Worm (Caenorhabditis elegans) whole organism, L1 larva: ENCODE results near the gene nhr-4.
A peak's percentile ranks its signal among the peaks of the same experiment; 100 is the strongest.

ENCODE experiments used
- C04F5.9 ChIP-seq: sonication (generic microtip); optimal IDR thresholded peaks from 2 replicates; lab custom pipeline; 2016; ENCODE audit warnings: missing genetic modification characterization, missing compliant biosample characterization
- F16B12.6 ChIP-seq: fragments of 150-350 bp; optimal IDR thresholded peaks from 2 replicates; lab custom pipeline; 2014; ENCODE audit warnings: missing biosample characterization, missing genetic modification characterization
- aly-2 ChIP-seq: fragments of 150-350 bp; optimal IDR thresholded peaks from 2 replicates; lab custom pipeline; 2014; ENCODE audit warnings: missing biosample characterization, missing genetic modification characterization
- ama-1 ChIP-seq: fragments of 150-350 bp; optimal IDR thresholded peaks from 2 replicates; lab custom pipeline; 2014
- blmp-1 ChIP-seq: fragments of 150-350 bp; optimal IDR thresholded peaks from 2 replicates; lab custom pipeline; 2014; ENCODE audit warnings: missing biosample characterization, missing genetic modification characterization
- ceh-88 ChIP-seq: fragments of 200-800 bp; sonication (Bioruptor generic); IDR thresholded peaks from 2 replicates; pipeline ENCODE4 v1.3.6; 2022; ENCODE audit warnings: missing genetic modification characterization, missing compliant biosample characterization
- efl-1 ChIP-seq, 4 experiments: fragments of 150-350 bp; optimal IDR thresholded peaks in 3 of 4; peaks in 1 of 4; 1 replicate in 1 of 4; 2 replicates in 3 of 4; lab custom pipeline; 2014; ENCODE audit warnings: missing biosample characterization in 2 of 4, missing genetic modification characterization in 2 of 4, missing genetic modification reagents in 2 of 4
- efl-3 ChIP-seq: fragments of 200-800 bp; sonication (Bioruptor generic); optimal IDR thresholded peaks from 2 replicates; lab custom pipeline; 2018; ENCODE audit warnings: mild to moderate bottlenecking, missing genetic modification characterization, missing compliant biosample characterization
- elt-2 ChIP-seq: sonication (generic microtip); optimal IDR thresholded peaks from 2 replicates; lab custom pipeline; 2016; ENCODE audit warnings: missing genetic modification characterization, mild to moderate bottlenecking, inconsistent platforms, missing compliant biosample characterization, missing genetic modification reagents
- elt-3 ChIP-seq, 6 experiments: fragments of 150-350 bp in 1 of 6; sonication (generic microtip); optimal IDR thresholded peaks; 2 replicates each; lab custom pipeline; 2017 to 2018; ENCODE audit warnings: missing biosample characterization in 6 of 6, missing genetic modification characterization in 6 of 6, inconsistent platforms in 1 of 6
- ets-5 ChIP-seq: fragments of 200-800 bp; sonication (Bioruptor generic); IDR thresholded peaks from 2 replicates; pipeline ENCODE4 v1.3.6; 2022; ENCODE audit warnings: missing genetic modification characterization, missing compliant biosample characterization
- fkh-4 ChIP-seq: sonication (generic microtip); optimal IDR thresholded peaks from 2 replicates; lab custom pipeline; 2016; ENCODE audit warnings: missing compliant biosample characterization, missing genetic modification characterization, borderline replicate concordance
- fos-1 ChIP-seq: fragments of 150-350 bp; optimal IDR thresholded peaks from 2 replicates; lab custom pipeline; 2014; ENCODE audit warnings: missing biosample characterization, missing genetic modification characterization
- hlh-4 ChIP-seq: sonication (generic microtip); optimal IDR thresholded peaks from 2 replicates; lab custom pipeline; 2016; ENCODE audit warnings: mild to moderate bottlenecking, missing genetic modification characterization, missing compliant biosample characterization
- hpl-2 ChIP-seq: fragments of 150-350 bp; optimal IDR thresholded peaks from 2 replicates; lab custom pipeline; 2014; ENCODE audit warnings: missing biosample characterization, missing genetic modification reagents, missing genetic modification characterization
- isw-1 ChIP-seq: fragments of 200-800 bp; sonication (Bioruptor generic); IDR thresholded peaks from 2 replicates; pipeline ENCODE4 v1.3.6; 2022; ENCODE audit warnings: missing genetic modification characterization, missing compliant biosample characterization
- jun-1 ChIP-seq: fragments of 150-350 bp; optimal IDR thresholded peaks from 2 replicates; lab custom pipeline; 2014; ENCODE audit warnings: missing biosample characterization, missing genetic modification reagents, missing genetic modification characterization
- lin-13 ChIP-seq: fragments of 150-350 bp; optimal IDR thresholded peaks from 2 replicates; lab custom pipeline; 2014; ENCODE audit warnings: missing biosample characterization, missing genetic modification reagents, missing genetic modification characterization
- lin-14 ChIP-seq: fragments of 200-800 bp; sonication (Bioruptor generic); optimal IDR thresholded peaks from 2 replicates; lab custom pipeline; 2018; ENCODE audit warnings: mild to moderate bottlenecking, missing genetic modification characterization, moderate library complexity, missing compliant biosample characterization
- lin-15B ChIP-seq: fragments of 150-350 bp; sonication (generic microtip); optimal IDR thresholded peaks from 3 replicates; lab custom pipeline; 2014; ENCODE audit warnings: missing biosample characterization, missing genetic modification characterization
- lin-35 ChIP-seq, 2 experiments: fragments of 150-350 bp; optimal IDR thresholded peaks; 2 replicates each; lab custom pipeline; 2014; ENCODE audit warnings: missing biosample characterization in 2 of 2, missing genetic modification characterization in 2 of 2, missing genetic modification reagents in 2 of 2
- lin-39 ChIP-seq: fragments of 150-350 bp; optimal IDR thresholded peaks from 2 replicates; lab custom pipeline; 2014; ENCODE audit warnings: missing biosample characterization, missing genetic modification reagents, missing genetic modification characterization
- lir-3 ChIP-seq: sonication (generic microtip); optimal IDR thresholded peaks from 2 replicates; lab custom pipeline; 2016; ENCODE audit warnings: mild to moderate bottlenecking, missing genetic modification characterization, moderate library complexity, missing compliant biosample characterization; ENCODE audit not compliant: poor library complexity
- lsy-2 ChIP-seq, 2 experiments: fragments of 150-350 bp; optimal IDR thresholded peaks; 2 replicates each; lab custom pipeline; 2014; ENCODE audit warnings: missing biosample characterization in 2 of 2, missing genetic modification characterization in 2 of 2
- mab-9 ChIP-seq: fragments of 200-800 bp; sonication (Bioruptor generic); IDR thresholded peaks from 2 replicates; pipeline ENCODE4 v1.3.6; 2022; ENCODE audit warnings: missing genetic modification reagents, missing genetic modification characterization, missing compliant biosample characterization
- mef-2 ChIP-seq: fragments of 150-350 bp; optimal IDR thresholded peaks from 2 replicates; lab custom pipeline; 2014; ENCODE audit warnings: missing biosample characterization, missing genetic modification characterization
- nhr-12 ChIP-seq: sonication (generic microtip); optimal IDR thresholded peaks from 2 replicates; lab custom pipeline; 2017; ENCODE audit warnings: missing biosample characterization, missing genetic modification characterization
- nhr-19 ChIP-seq: fragments of 200-800 bp; sonication (Bioruptor generic); conservative IDR thresholded peaks from 2 replicates; pipeline ENCODE4 v1.3.6; 2022; ENCODE audit warnings: missing genetic modification characterization, missing compliant biosample characterization
- nhr-20 ChIP-seq: sonication (generic microtip); optimal IDR thresholded peaks from 2 replicates; lab custom pipeline; 2016; ENCODE audit warnings: mild to moderate bottlenecking, missing genetic modification characterization, missing compliant biosample characterization
- nhr-47 ChIP-seq: sonication (generic microtip); optimal IDR thresholded peaks from 2 replicates; lab custom pipeline; 2016; ENCODE audit warnings: mild to moderate bottlenecking, missing genetic modification characterization, moderate library complexity, missing compliant biosample characterization
- nhr-76 ChIP-seq: sonication (generic microtip); optimal IDR thresholded peaks from 2 replicates; lab custom pipeline; 2017; ENCODE audit warnings: missing biosample characterization, missing genetic modification characterization
- nhr-84 ChIP-seq: sonication (generic microtip); optimal IDR thresholded peaks from 2 replicates; lab custom pipeline; 2017; ENCODE audit warnings: missing biosample characterization, missing genetic modification characterization
- nhr-85 ChIP-seq: sonication (generic microtip); peaks from one replicate; lab custom pipeline; 2016; ENCODE audit warnings: missing genetic modification characterization, inconsistent platforms, missing compliant biosample characterization
- pag-3 ChIP-seq: sonication (generic microtip); optimal IDR thresholded peaks from 2 replicates; lab custom pipeline; 2017; ENCODE audit warnings: missing genetic modification characterization, mild to moderate bottlenecking, missing compliant biosample characterization, antibody characterized with exemption, borderline replicate concordance; ENCODE audit not compliant: insufficient read depth
- snu-23 ChIP-seq: sonication (generic microtip); optimal IDR thresholded peaks from 2 replicates; lab custom pipeline; 2016; ENCODE audit warnings: missing genetic modification characterization, missing compliant biosample characterization
- sptf-1 ChIP-seq: fragments of 150-350 bp; optimal IDR thresholded peaks from 2 replicates; lab custom pipeline; 2014; ENCODE audit warnings: missing biosample characterization, missing genetic modification characterization
- tlp-1 ChIP-seq: fragments of 150-350 bp; optimal IDR thresholded peaks from 2 replicates; lab custom pipeline; 2014; ENCODE audit warnings: missing biosample characterization, missing genetic modification characterization
- unc-130 ChIP-seq: fragments of 150-350 bp; optimal IDR thresholded peaks from 2 replicates; lab custom pipeline; 2017; ENCODE audit warnings: missing biosample characterization, missing genetic modification characterization, inconsistent platforms
- zag-1 ChIP-seq: fragments of 150-350 bp; optimal IDR thresholded peaks from 2 replicates; lab custom pipeline; 2014; ENCODE audit warnings: missing biosample characterization, missing genetic modification characterization
- ztf-4 ChIP-seq: fragments of 150-350 bp; optimal IDR thresholded peaks from 2 replicates; lab custom pipeline; 2014; ENCODE audit warnings: missing biosample characterization, missing genetic modification characterization

The nhr-4 gene

DNA sequence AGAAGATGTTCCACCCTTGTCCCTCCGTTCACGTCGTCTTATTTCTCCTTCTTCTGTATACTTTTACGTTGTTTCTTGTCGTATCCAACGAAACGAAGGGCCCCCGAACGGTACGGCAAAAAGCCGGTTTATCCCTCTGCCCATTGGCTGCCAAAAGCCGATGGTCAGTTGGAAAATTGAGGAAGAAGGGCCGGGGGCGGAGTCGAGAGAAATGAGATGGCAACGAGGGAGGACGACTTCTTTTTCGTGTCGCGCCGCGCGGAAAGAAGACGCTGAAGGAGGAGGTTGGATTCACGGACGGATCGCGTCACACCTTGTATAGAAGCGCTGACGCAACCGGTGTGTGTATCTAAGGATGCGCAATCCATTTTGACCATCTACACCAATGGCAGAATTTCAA is 36.0 kb downstream of the nhr-4 start:
- no peak for TF ChIP-seq ama-1 (lab: Kevin White, UChicago)
- TF ChIP-seq efl-1 (optimal IDR thresholded peaks at IDR 0.05; lab: Kevin White, UChicago): no peak
- TF ChIP-seq efl-1 (GFP tag; optimal IDR thresholded peaks at IDR 0.05 in 1 of 2; lab: Kevin White, UChicago): peak in 1 of 2 experiments; percentile 6

DNA sequence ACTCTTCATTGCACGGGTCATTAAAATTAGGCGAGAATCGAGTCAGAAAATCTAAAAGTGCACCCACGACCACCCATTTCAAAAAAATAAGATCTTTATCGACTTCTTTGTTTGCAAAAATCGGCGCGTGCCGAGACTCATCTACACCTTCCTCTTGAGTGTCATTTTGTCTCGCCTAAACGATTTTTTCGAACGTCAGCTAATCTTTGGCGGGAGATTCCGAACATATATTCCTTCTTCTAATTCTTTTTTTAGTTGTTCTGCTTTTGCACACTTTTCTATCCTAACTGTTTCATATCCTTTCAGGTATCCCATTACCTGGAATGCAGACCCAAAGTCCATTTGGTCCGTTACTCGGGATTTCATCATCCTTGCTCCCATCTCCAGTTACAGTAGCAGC is 37.1 kb downstream of the nhr-4 start, which contains the start of gene bed-3:
Gene bed-3, plus strand, starts transcription at position 301 of the 400 bp plus-strand sequence.
- TF ChIP-seq aly-2 (no peak), pag-3 (tag; lab: Kevin White, UChicago) (no peak), efl-1 (optimal IDR thresholded peaks at IDR 0.05; lab: Kevin White, UChicago) (no peak), efl-1 (GFP tag; optimal IDR thresholded peaks at IDR 0.05 in 1 of 2; lab: Kevin White, UChicago) (no peak), tlp-1 (no peak), lin-14 (GFP tag; lab: Kevin White, UChicago) (no peak), ets-5 (no peak), jun-1 (no peak), nhr-19 (GFP tag; lab: Robert Waterston, UW) (no peak), ztf-4 (tag; lab: Kevin White, UChicago) (no peak), lin-13 (GFP tag; lab: Kevin White, UChicago) (no peak), nhr-84 (tag; lab: Kevin White, UChicago) (no peak), F16B12.6 (no peak), fkh-4 (tag; lab: Kevin White, UChicago) (no peak), C04F5.9 (no peak), ceh-88 (GFP tag; lab: Robert Waterston, UW) (no peak), nhr-76 (tag; lab: Kevin White, UChicago) (no peak), hpl-2 (no peak), mab-9 (no peak)

DNA sequence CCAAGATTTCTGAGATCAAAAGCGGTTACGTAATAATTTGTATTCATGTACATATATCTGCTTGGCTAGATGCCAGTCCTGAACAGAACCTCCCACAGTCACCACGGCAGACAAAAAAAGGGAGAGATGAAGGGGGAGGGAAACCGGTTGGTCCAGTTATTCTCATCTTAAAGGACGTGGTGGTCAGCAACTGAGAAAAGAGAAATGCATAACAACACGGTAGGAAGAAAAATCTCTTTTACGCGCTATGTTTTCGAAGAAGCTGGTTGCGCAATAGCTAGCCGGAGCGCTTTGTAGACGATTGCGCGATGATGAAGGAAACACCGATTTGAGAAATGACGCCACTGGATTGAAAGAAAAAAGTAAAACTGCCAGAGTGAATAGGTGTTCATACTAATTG is 38.9 kb downstream of the nhr-4 start:
- TF ChIP-seq nhr-47 (tag; lab: Kevin White, UChicago): no peak
- peak; percentile 47 for TF ChIP-seq ztf-4 (tag; lab: Kevin White, UChicago)
- TF ChIP-seq blmp-1 (tag; lab: Kevin White, UChicago): peak; percentile 62

DNA sequence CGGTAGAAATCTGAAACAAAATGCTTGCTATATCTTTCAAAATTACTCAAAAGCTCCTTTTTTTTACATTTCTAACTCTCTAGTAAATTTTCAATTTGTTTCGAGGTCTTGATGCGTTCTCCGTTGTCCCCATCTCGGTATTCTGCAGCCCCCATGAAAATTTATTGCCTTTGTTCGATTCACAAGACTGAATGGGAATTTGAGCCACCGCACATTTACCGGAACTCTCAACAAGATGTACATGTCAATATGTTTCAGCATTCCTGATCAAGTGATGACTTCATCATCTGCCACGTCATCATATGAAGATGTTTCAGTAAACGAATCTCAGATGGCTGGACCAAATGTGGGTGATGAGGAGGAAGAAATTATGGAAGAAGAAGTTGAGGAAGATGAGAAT is 41.3 kb downstream of the nhr-4 start:
- TF ChIP-seq fos-1 (tag; lab: Kevin White, UChicago): no peak
- no peak for TF ChIP-seq mef-2
- no peak for TF ChIP-seq tlp-1
- no peak for TF ChIP-seq lin-15B (tag; lab: Kevin White, UChicago)
- no peak for TF ChIP-seq hlh-4 (tag; lab: Kevin White, UChicago)

DNA sequence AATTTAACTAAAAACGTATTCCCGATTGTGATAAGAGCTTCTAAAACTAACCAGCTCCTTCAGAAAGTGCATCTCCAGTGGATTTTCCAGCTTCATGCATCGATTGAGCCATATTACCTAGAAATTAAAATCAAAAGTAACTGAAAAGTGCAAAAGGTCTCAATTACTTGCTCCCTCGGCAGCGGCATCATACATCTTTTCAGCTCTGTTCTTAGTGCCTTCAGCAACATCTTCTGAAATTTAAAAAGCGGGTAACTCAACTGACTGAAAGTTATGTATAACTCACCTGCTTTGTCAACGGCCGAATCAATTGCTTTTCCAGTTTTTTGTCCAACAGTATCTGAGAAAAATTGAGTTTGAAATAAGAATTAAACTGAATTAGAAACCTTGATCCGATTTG is 45.3 kb downstream of the nhr-4 start:
- TF ChIP-seq ama-1 (lab: Kevin White, UChicago) (no peak), lin-14 (GFP tag; lab: Kevin White, UChicago) (no peak)

DNA sequence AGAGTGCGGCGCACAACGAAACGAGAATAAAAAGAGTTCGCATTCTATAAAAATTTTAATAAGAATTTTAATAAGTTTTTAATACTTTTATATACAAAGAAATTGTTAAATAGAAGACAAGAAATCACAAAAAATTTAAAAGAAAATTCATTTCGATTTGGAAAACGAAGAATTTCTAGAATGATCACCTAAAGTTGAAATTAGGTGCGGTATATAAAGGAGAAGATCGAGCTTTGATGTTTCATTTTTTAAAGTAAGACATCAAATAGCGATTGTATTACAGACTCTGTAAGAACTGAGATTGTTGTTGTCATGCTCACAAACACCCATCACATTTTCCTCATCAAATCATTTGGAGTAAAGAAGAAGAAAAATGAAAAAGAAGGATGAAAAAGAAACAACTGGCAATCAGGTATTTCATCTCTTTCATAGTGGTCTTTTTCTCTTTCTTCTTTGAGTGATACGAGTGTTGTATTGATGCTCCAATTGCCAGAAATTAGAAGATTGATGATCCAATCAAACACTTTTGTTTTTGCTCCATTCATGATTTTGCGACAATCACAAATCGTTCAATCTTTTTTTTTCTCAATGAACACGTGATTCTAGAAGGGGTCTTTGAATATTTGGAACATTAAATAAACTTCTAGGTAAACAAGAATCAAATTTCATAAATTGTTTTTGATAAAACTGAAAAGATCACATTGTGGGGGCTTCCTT is 49.2 kb downstream of the nhr-4 start, which contains the start of gene dur-1:
Gene dur-1, minus strand, starts transcription at position 51 of the 717 bp plus-strand sequence.
- peak; percentile 90 for TF ChIP-seq lin-39 (tag; lab: Kevin White, UChicago)
- no peak for TF ChIP-seq efl-1 (optimal IDR thresholded peaks at IDR 0.05; lab: Kevin White, UChicago)
- no peak for TF ChIP-seq efl-1 (GFP tag; optimal IDR thresholded peaks at IDR 0.05 in 1 of 2; lab: Kevin White, UChicago)
- no peak for TF ChIP-seq mab-9
- peak; percentile 44 for TF ChIP-seq snu-23
- no peak for TF ChIP-seq ets-5
- TF ChIP-seq nhr-85: no peak
- no peak for TF ChIP-seq efl-3
- TF ChIP-seq nhr-12 (tag; lab: Kevin White, UChicago): no peak
- TF ChIP-seq elt-3 (tag; optimal IDR thresholded peaks at IDR 0.05; lab: Kevin White, UChicago): no peak
- TF ChIP-seq nhr-84 (tag; lab: Kevin White, UChicago): no peak
- TF ChIP-seq lin-35 (GFP tag; optimal IDR thresholded peaks at IDR 0.05; lab: Kevin White, UChicago): peak in 1 of 2 experiments; percentile 5
- peak; percentile 23 for TF ChIP-seq nhr-20
- no peak for TF ChIP-seq zag-1 (tag; lab: Kevin White, UChicago)
- no peak for TF ChIP-seq sptf-1 (tag; lab: Kevin White, UChicago)
- no peak for TF ChIP-seq lir-3 (tag; lab: Kevin White, UChicago)
- TF ChIP-seq tlp-1: no peak
- no peak for TF ChIP-seq unc-130 (tag; lab: Kevin White, UChicago)
- TF ChIP-seq lsy-2 (tag; optimal IDR thresholded peaks at IDR 0.05; lab: Kevin White, UChicago): peak; percentile 60 to 64
- no peak for TF ChIP-seq blmp-1 (tag; lab: Kevin White, UChicago)
- TF ChIP-seq nhr-19 (GFP tag; lab: Robert Waterston, UW): peak; percentile 69
- no peak for TF ChIP-seq mef-2
- peak; percentile 46 for TF ChIP-seq pag-3 (tag; lab: Kevin White, UChicago)
- TF ChIP-seq elt-2: no peak
- no peak for TF ChIP-seq isw-1 (GFP tag; lab: Robert Waterston, UW)
- peak; percentile 84 for TF ChIP-seq lin-14 (GFP tag; lab: Kevin White, UChicago)
